Worm (Caenorhabditis elegans) whole organism, midembryonic: ENCODE measurements around the gene gst-30.
"Not testable (repeated sequence)": the region's sequence is repeated elsewhere in the genome, so short reads cannot be mapped to it uniquely, and the experiment has no call there.

Source experiments
- T22C8.4 ChIP-seq: fragments of 200-800 bp; sonication (Bioruptor generic); IDR thresholded peaks from 2 replicates; pipeline ENCODE4 v1.3.6; 2022; ENCODE audit warnings: missing genetic modification characterization, missing compliant biosample characterization
- cog-1 ChIP-seq: sonication (generic microtip); optimal IDR thresholded peaks from 2 replicates; lab custom pipeline; 2016; ENCODE audit warnings: missing genetic modification characterization, missing compliant biosample characterization
- flt-1 ChIP-seq: fragments of 200-800 bp; sonication (Bioruptor generic); IDR thresholded peaks from 2 replicates; pipeline ENCODE4 v1.3.6; 2022; ENCODE audit warnings: missing genetic modification characterization, missing compliant biosample characterization
- klf-2 ChIP-seq: fragments of 200-800 bp; sonication (Bioruptor generic); conservative IDR thresholded peaks from 2 replicates; pipeline ENCODE4 v1.3.6; 2022; ENCODE audit warnings: missing genetic modification reagents, missing genetic modification characterization, missing compliant biosample characterization
- med-1 ChIP-seq: sonication (generic microtip); optimal IDR thresholded peaks from 2 replicates; lab custom pipeline; 2017; ENCODE audit warnings: missing genetic modification characterization, mild to moderate bottlenecking, missing compliant biosample characterization, antibody characterized with exemption, missing genetic modification reagents; ENCODE audit not compliant: insufficient read depth
- ref-1 ChIP-seq: fragments of 200-800 bp; sonication (Bioruptor generic); conservative IDR thresholded peaks from 2 replicates; pipeline ENCODE4 v1.3.6; 2022; ENCODE audit warnings: missing genetic modification reagents, missing genetic modification characterization, missing compliant biosample characterization
- tab-1 ChIP-seq: fragments of 200-800 bp; sonication (Bioruptor generic); IDR thresholded peaks from 2 replicates; pipeline ENCODE4 v1.3.6; 2022; ENCODE audit warnings: missing genetic modification characterization, missing compliant biosample characterization
- ztf-23 ChIP-seq: fragments of 200-800 bp; sonication (Bioruptor generic); IDR thresholded peaks from 2 replicates; pipeline ENCODE4 v1.3.6; 2022; ENCODE audit warnings: missing genetic modification reagents, missing genetic modification characterization, missing compliant biosample characterization
- ztf-29 ChIP-seq: fragments of 200-800 bp; sonication (Bioruptor generic); IDR thresholded peaks from 2 replicates; pipeline ENCODE4 v1.3.6; 2022; ENCODE audit warnings: missing genetic modification reagents, missing genetic modification characterization, missing compliant biosample characterization

Gene gst-30

ce11 chrII:4903696-4904095, 31.2 kb downstream of the gst-30 start, which contains the start of gene sgt-1:
TSS of gene sgt-1 (minus strand) at chrII:4903796.
- not testable (repeated sequence) for TF ChIP-seq tab-1 (GFP tag; lab: Robert Waterston, UW); T22C8.4 (GFP tag; lab: Robert Waterston, UW); ztf-23

ce11 chrII:4902035-4902434, 32.8 kb downstream of the gst-30 start, which contains the start of gene R05F9.9:
TSS of gene R05F9.9 (minus strand) at chrII:4902100.
- TF ChIP-seq T22C8.4 (GFP tag; lab: Robert Waterston, UW) = peak; percentile 80
- TF ChIP-seq ztf-23 = no peak

ce11 chrII:4898529-4898928, 36.3 kb downstream of the gst-30 start, which contains the start of gene msp-32:
TSS of gene msp-32 (plus strand) at chrII:4898829.
- not testable (repeated sequence) for TF ChIP-seq tab-1 (GFP tag; lab: Robert Waterston, UW); ztf-23; klf-2 (GFP tag; lab: Robert Waterston, UW)

- no peak for TF ChIP-seq T22C8.4 (GFP tag; lab: Robert Waterston, UW)
- no peak for TF ChIP-seq ztf-29 (GFP tag; lab: Robert Waterston, UW)
- no peak for TF ChIP-seq cog-1
- TF ChIP-seq ztf-23 = no peak
- TF ChIP-seq med-1 (GFP tag; lab: Kevin White, UChicago) = no peak
- TF ChIP-seq tab-1 (GFP tag; lab: Robert Waterston, UW) = no peak
- TF ChIP-seq flt-1 = no peak
- TF ChIP-seq ref-1 (GFP tag; lab: Robert Waterston, UW) = no peak
- no peak for TF ChIP-seq klf-2 (GFP tag; lab: Robert Waterston, UW)
These were observed 42.3 kb downstream of the gst-30 start, which contains the start of gene msp-33 for ce11 chrII:4892594-4892993. TSS of gene msp-33 (minus strand) at chrII:4892694.

- TF ChIP-seq ref-1 (GFP tag; lab: Robert Waterston, UW) (no peak), ztf-23 (no peak), flt-1 (no peak), T22C8.4 (GFP tag; lab: Robert Waterston, UW) (no peak), tab-1 (GFP tag; lab: Robert Waterston, UW) (no peak), med-1 (GFP tag; lab: Kevin White, UChicago) (no peak), ztf-29 (GFP tag; lab: Robert Waterston, UW) (no peak), klf-2 (GFP tag; lab: Robert Waterston, UW) (no peak), cog-1 (no peak)
These were observed 43.7 kb downstream of the gst-30 start, which contains the start of gene gst-9 for ce11 chrII:4891012-4891775. TSS of gene gst-9 (plus strand) at chrII:4891585.

ce11 chrII:4888527-4889487, 46.0 kb downstream of the gst-30 start, which contains the start of gene pgm-1:
TSS of gene pgm-1 (plus strand) at chrII:4889437.
- TF ChIP-seq cog-1 (no peak), ref-1 (GFP tag; lab: Robert Waterston, UW) (no peak), tab-1 (GFP tag; lab: Robert Waterston, UW) (no peak), klf-2 (GFP tag; lab: Robert Waterston, UW) (no peak), T22C8.4 (GFP tag; lab: Robert Waterston, UW) (no peak), flt-1 (no peak), med-1 (GFP tag; lab: Kevin White, UChicago) (no peak), ztf-23 (no peak), ztf-29 (GFP tag; lab: Robert Waterston, UW) (no peak)

DNA sequence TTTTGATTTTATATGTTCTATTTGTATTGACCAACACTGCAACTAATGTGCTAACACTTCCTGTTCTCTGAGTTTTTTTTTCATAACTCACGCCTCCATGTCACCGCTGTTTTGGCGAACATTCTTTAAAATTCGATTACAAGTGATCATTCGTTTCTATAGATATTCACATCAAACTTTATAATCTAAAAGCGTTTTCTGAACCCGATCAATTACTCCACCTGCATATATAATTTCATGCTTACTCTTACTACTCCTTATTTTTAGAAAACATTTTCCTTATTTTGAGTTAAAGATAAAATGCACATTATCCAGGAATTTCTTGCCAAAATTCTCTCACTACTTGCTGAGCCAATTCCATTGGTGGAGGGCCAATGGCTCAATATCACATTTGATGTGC, 48.9 kb downstream of the gst-30 start, which contains the start of gene R05F9.7:
Gene R05F9.7 (plus strand): TSS at position 301 of the 400 bp plus-strand sequence.
- TF ChIP-seq ref-1 (GFP tag; lab: Robert Waterston, UW) (no peak), flt-1 (no peak), tab-1 (GFP tag; lab: Robert Waterston, UW) (no peak), cog-1 (no peak), ztf-29 (GFP tag; lab: Robert Waterston, UW) (no peak), med-1 (GFP tag; lab: Kevin White, UChicago) (no peak), klf-2 (GFP tag; lab: Robert Waterston, UW) (no peak), ztf-23 (no peak), T22C8.4 (GFP tag; lab: Robert Waterston, UW) (no peak)

- TF ChIP-seq ztf-29 (GFP tag; lab: Robert Waterston, UW) = no peak
- no peak for TF ChIP-seq klf-2 (GFP tag; lab: Robert Waterston, UW)
- TF ChIP-seq T22C8.4 (GFP tag; lab: Robert Waterston, UW) = no peak
- TF ChIP-seq tab-1 (GFP tag; lab: Robert Waterston, UW) = no peak
- no peak for TF ChIP-seq med-1 (GFP tag; lab: Kevin White, UChicago)
- no peak for TF ChIP-seq cog-1
- no peak for TF ChIP-seq ztf-23
- TF ChIP-seq ref-1 (GFP tag; lab: Robert Waterston, UW) = no peak
- TF ChIP-seq flt-1 = no peak
These were observed 50.5 kb downstream of the gst-30 start for ce11 chrII:4884403-4884802.
